Worm (Caenorhabditis elegans): ENCODE data around the gene Y32B12B.4.

Y32B12B.4 gene

DNA sequence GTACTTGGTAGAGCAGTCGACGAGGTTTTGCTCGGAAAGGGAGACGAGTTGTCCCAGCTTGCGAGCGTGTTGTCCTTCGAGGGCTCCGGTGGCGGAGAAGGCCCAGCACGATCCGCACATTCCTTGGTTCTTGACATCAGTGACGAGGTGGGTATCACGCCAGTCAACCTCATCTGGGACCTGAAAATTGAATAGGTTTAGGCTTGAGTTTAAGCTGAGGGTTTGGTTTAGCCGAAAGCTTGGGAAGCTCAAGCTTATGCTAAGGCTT is 40.6 kb downstream of the Y32B12B.4 start:
- no peak for TF ChIP-seq gei-17 (GFP tag; optimal IDR thresholded peaks at IDR 0.05)
- TF ChIP-seq tbp1 (GFP tag; optimal IDR thresholded peaks at IDR 0.05), result no peak
- TF ChIP-seq snpc-4 (GFP tag; optimal IDR thresholded peaks at IDR 0.05), result no peak
- TF ChIP-seq snpc-4 (tag; optimal IDR thresholded peaks at IDR 0.05), result no peak
- TF ChIP-seq hsf-1 (GFP tag; IDR thresholded peaks at IDR 0.05), result no peak
- no peak for TF ChIP-seq chd-7 (tag; optimal IDR thresholded peaks at IDR 0.05)
- TF ChIP-seq Y79H2A.3 (GFP tag; conservative IDR thresholded peaks at IDR 0.05), result no peak
- no peak for TF ChIP-seq F55B11.4 (tag; optimal IDR thresholded peaks at IDR 0.05; ENCODE audit: borderline replicate concordance, insufficient read depth)
- TF ChIP-seq Y95B8A.8 (GFP tag; IDR thresholded peaks at IDR 0.05), result peak; percentile 44
- no peak for TF ChIP-seq snpc-1.1 (tag; optimal IDR thresholded peaks at IDR 0.05; ENCODE audit: insufficient read depth)
- TF ChIP-seq cebp-1 (GFP tag; IDR thresholded peaks at IDR 0.05), result no peak
- TF ChIP-seq cebp-1 (tag; optimal IDR thresholded peaks at IDR 0.05), result no peak
- 0 out of 2 replicates have a peak, but pooled peaks have one; percentile 22 for TF ChIP-seq ekl-4 (GFP tag; IDR thresholded peaks at IDR 0.05)
- no peak; the same call in 1 of the 2 replicates for TF ChIP-seq lin-26 (GFP tag; IDR thresholded peaks at IDR 0.05)
- 0 out of 2 replicates have a peak, but pooled peaks have one; percentile 45 for TF ChIP-seq Y53G8AR.9 (GFP tag; conservative IDR thresholded peaks at IDR 0.05)
- 0 out of 2 replicates have a peak, but pooled peaks have one; percentile 7 for TF ChIP-seq B0336.3 (GFP tag; IDR thresholded peaks at IDR 0.05)
- no peak for TF ChIP-seq madf-8 (GFP tag; conservative IDR thresholded peaks at IDR 0.05)
- TF ChIP-seq F37B4.10 (GFP tag; IDR thresholded peaks at IDR 0.05), result no peak
- TF ChIP-seq pbrm-1 (GFP tag; IDR thresholded peaks at IDR 0.05), result no peak
- TF ChIP-seq cebp-2 (GFP tag; IDR thresholded peaks at IDR 0.05), result peak; percentile 31; the same call in 1 of the 2 replicates
- TF ChIP-seq rec-8 (tag; optimal IDR thresholded peaks at IDR 0.05), result no peak
- peak; percentile 38 for TF ChIP-seq repo-1 (tag; optimal IDR thresholded peaks at IDR 0.05)
- TF ChIP-seq dpl-1 (GFP tag; optimal IDR thresholded peaks at IDR 0.05), result no peak
- no peak for TF ChIP-seq sdz-38 (tag; optimal IDR thresholded peaks at IDR 0.05)
- TF ChIP-seq F22D6.2 (tag; optimal IDR thresholded peaks at IDR 0.05), result no peak
- no peak for TF ChIP-seq mel-28 (tag; optimal IDR thresholded peaks at IDR 0.05; ENCODE audit: borderline replicate concordance)
- no peak for TF ChIP-seq nfya-2 (GFP tag; IDR thresholded peaks at IDR 0.05)
- no peak for TF ChIP-seq hmg-1.2 (GFP tag; IDR thresholded peaks at IDR 0.05)
- TF ChIP-seq mcd-1 (GFP tag; IDR thresholded peaks at IDR 0.05), result peak; percentile 26; the same call in 1 of the 2 replicates
- no peak for TF ChIP-seq F49E8.2 (tag; optimal IDR thresholded peaks at IDR 0.05; ENCODE audit: insufficient read depth)
- TF ChIP-seq attf-6 (GFP tag; IDR thresholded peaks at IDR 0.05), result peak; percentile 27; the same call in 1 of the 2 replicates
- no peak for TF ChIP-seq ceh-79 (tag; optimal IDR thresholded peaks at IDR 0.05)
- peak; percentile 85 for TF ChIP-seq zfh-2 (GFP tag; conservative IDR thresholded peaks at IDR 0.05)
- no peak for TF ChIP-seq unc-62 (GFP tag; optimal IDR thresholded peaks at IDR 0.05)

ce11 chrV:16594514-16594913 is 41.4 kb downstream of the Y32B12B.4 start:
- TF ChIP-seq lsl-1 (GFP tag; optimal IDR thresholded peaks at IDR 0.05) (no peak), K11D2.4 (GFP tag; IDR thresholded peaks at IDR 0.05) (0 out of 2 replicates have a peak, but pooled peaks have one; percentile 8), pbrm-1 (GFP tag; IDR thresholded peaks at IDR 0.05) (peak; percentile 25; the same call in 1 of the 2 replicates), nhr-80 (tag; optimal IDR thresholded peaks at IDR 0.05) (peak; percentile 20), unc-130 (GFP tag; optimal IDR thresholded peaks at IDR 0.05) (no peak), F37B4.10 (GFP tag; IDR thresholded peaks at IDR 0.05) (no peak), akir-1 (GFP tag; optimal IDR thresholded peaks at IDR 0.05) (no peak), ztf-25 (GFP tag; IDR thresholded peaks at IDR 0.05) (no peak)

Measured in whole organism, young adult.